Fruit fly (Drosophila melanogaster): ENCODE measurements around the gene beg.

Gene beg

DNA sequence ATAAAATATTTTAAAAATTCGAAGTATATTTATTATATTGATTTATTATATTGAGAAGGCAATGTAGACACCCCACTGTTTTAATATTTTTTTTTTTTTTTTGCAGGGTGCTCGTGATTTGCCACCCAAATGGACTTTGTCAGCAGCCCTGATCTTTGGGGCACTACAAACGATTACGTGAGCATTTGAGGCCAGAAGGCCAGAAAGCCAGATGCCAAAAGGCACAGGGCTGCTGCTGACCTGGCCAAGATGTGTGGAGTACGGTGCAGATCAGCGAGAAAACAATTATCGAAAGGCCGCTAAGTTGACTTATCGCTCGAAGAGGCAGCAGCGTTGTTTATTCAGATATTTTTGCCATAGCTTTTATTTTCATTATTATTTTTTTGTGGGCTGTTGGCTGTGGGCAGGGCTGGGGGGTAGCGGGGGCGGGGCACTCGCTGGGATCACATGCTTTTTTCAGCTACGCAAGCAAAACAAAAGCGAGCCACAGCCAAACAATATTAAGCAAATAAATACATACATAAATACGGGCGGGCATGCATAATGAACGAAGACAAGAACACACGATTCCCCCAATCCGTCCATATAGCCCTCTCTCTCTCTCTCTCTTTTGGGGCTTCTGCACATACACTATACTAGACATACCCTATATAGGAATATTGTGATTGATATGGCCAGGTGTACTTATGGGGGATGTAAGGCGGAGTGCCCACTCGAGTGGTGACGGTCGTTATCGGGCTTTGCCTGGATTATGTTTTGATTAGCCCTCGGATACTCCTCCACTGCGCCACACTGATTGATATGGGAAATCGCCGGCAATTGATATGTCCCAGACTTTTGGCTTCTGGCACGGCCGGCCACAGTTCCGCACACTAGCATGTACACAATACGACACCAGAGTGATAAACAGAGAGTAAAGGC is 32.0 kb upstream of the beg start (continued):
- no peak for TF ChIP-seq dl (GFP tag; optimal IDR thresholded peaks at IDR 0.05; ENCODE audit: insufficient read depth in 1 of 2, partially characterized antibody in 2 of 2)
- no peak for TF ChIP-seq br (GFP tag; optimal IDR thresholded peaks at IDR 0.05)
- no peak for TF ChIP-seq Mio (GFP tag; optimal IDR thresholded peaks at IDR 0.05)
- peak; percentile 41 for TF ChIP-seq OdsH (GFP tag; optimal IDR thresholded peaks at IDR 0.05)
- TF ChIP-seq Rel (GFP tag; optimal IDR thresholded peaks at IDR 0.05) = no peak
- peak; percentile 77 for TF ChIP-seq Rel (tag; optimal IDR thresholded peaks at IDR 0.05)

DNA sequence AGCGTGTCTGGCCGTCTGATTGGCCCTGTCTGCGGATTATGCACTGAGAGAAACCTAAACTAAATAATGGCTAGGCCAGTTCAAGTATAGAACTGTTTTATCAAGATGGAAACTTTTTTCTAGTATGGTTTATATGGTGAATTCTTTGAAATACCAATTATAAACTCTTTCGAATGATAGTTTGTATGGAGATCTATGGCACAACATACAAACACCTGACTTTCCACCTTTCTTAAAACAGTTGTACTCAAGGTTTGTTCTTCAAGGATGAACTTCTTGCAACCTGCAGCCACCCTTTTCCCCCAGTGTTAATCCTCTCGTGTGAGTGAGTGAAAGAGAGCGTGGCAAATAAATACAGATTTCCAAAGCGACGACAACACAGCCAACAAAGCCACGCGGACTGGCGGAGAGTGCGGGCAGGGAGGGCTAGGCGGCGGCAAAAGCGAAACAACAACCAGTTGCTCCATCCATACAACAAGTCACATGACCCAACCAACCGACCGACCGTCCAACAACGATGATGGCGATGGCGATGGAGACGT is 31.2 kb upstream of the beg start:
- TF ChIP-seq Rel (GFP tag; optimal IDR thresholded peaks at IDR 0.05) = no peak
- TF ChIP-seq Rel (tag; optimal IDR thresholded peaks at IDR 0.05) = no peak
- TF ChIP-seq dsf (GFP tag; optimal IDR thresholded peaks at IDR 0.05; ENCODE audit: borderline replicate concordance) = no peak
- TF ChIP-seq Mio (GFP tag; optimal IDR thresholded peaks at IDR 0.05) = no peak
- TF ChIP-seq usp (GFP tag; optimal IDR thresholded peaks at IDR 0.05) = no peak
- no peak for TF ChIP-seq dl (GFP tag; optimal IDR thresholded peaks at IDR 0.05; ENCODE audit: insufficient read depth in 1 of 2, partially characterized antibody in 2 of 2)
- TF ChIP-seq ey (GFP tag; optimal IDR thresholded peaks at IDR 0.05) = peak; percentile 74
- no peak for TF ChIP-seq CrebA (GFP tag; optimal IDR thresholded peaks at IDR 0.05; ENCODE audit: borderline replicate concordance)
- peak; percentile 74 for TF ChIP-seq br (GFP tag; optimal IDR thresholded peaks at IDR 0.05)
- peak; percentile 63 for TF ChIP-seq rgr (GFP tag; optimal IDR thresholded peaks at IDR 0.05)
- TF ChIP-seq N (GFP tag; optimal IDR thresholded peaks at IDR 0.05) = no peak
- peak; percentile 63 for TF ChIP-seq h (GFP tag; optimal IDR thresholded peaks at IDR 0.05)
- TF ChIP-seq sage (GFP tag; optimal IDR thresholded peaks at IDR 0.05) = no peak
- TF ChIP-seq GATAd (GFP tag; optimal IDR thresholded peaks at IDR 0.05) = no peak
- peak; percentile 73 for TF ChIP-seq HLH106 (tag; optimal IDR thresholded peaks at IDR 0.05)
- peak; percentile 40 for TF ChIP-seq OdsH (GFP tag; optimal IDR thresholded peaks at IDR 0.05)
- TF ChIP-seq tai (GFP tag; optimal IDR thresholded peaks at IDR 0.05) = no peak
- peak; percentile 45 for TF ChIP-seq Hnf4 (GFP tag; optimal IDR thresholded peaks at IDR 0.05)
- TF ChIP-seq Sp1 (GFP tag; optimal IDR thresholded peaks at IDR 0.05) = peak; percentile 66
- TF ChIP-seq Dif (GFP tag; optimal IDR thresholded peaks at IDR 0.05; ENCODE audit: partially characterized antibody) = no peak
- no peak for TF ChIP-seq CG32264 (GFP tag; optimal IDR thresholded peaks at IDR 0.05)
- peak; percentile 76 for TF ChIP-seq fru (GFP tag; optimal IDR thresholded peaks at IDR 0.05)
- no peak for TF ChIP-seq jim (GFP tag; optimal IDR thresholded peaks at IDR 0.05)
- no peak for TF ChIP-seq brk (GFP tag; optimal IDR thresholded peaks at IDR 0.05)
- TF ChIP-seq sv (GFP tag; optimal IDR thresholded peaks at IDR 0.05) = peak; percentile 70
- TF ChIP-seq Hr83 (GFP tag; optimal IDR thresholded peaks at IDR 0.05; ENCODE audit: poor library complexity, severe bottlenecking) = no peak
- no peak for TF ChIP-seq Abd-B (GFP tag; optimal IDR thresholded peaks at IDR 0.05)
- TF ChIP-seq lola (GFP tag; optimal IDR thresholded peaks at IDR 0.05) = no peak
- no peak for TF ChIP-seq pan (optimal IDR thresholded peaks at IDR 0.05)
- peak; percentile 30 for TF ChIP-seq psq (GFP tag; optimal IDR thresholded peaks at IDR 0.05)
- TF ChIP-seq CG9705 (GFP tag; optimal IDR thresholded peaks at IDR 0.05) = no peak
- TF ChIP-seq Vsx2 (GFP tag; optimal IDR thresholded peaks at IDR 0.05; ENCODE audit: partially characterized antibody) = no peak
- TF ChIP-seq Myc (optimal IDR thresholded peaks at IDR 0.05) = no peak
- TF ChIP-seq dmrt93B (GFP tag; optimal IDR thresholded peaks at IDR 0.05) = peak; percentile 74
- peak; percentile 45 for TF ChIP-seq woc (GFP tag; optimal IDR thresholded peaks at IDR 0.05)
- no peak for TF ChIP-seq Jra (GFP tag; optimal IDR thresholded peaks at IDR 0.05)
- TF ChIP-seq foxo (GFP tag; optimal IDR thresholded peaks at IDR 0.05) = peak in 1 of 2 experiments; percentile 66
- no peak for TF ChIP-seq Hr78 (GFP tag; optimal IDR thresholded peaks at IDR 0.05)
- TF ChIP-seq Dfd (GFP tag; optimal IDR thresholded peaks at IDR 0.05) = no peak
